Worm (Caenorhabditis elegans) whole organism, late embryonic: ENCODE measurements around the gene syx-16.

Experiments used
- C38D4.7 ChIP-seq: fragments of 200-800 bp; sonication (Bioruptor generic); optimal IDR thresholded peaks from 2 replicates; lab custom pipeline; 2018; ENCODE audit warnings: mild to moderate bottlenecking, missing genetic modification characterization, moderate library complexity, missing compliant biosample characterization
- F13H6.1 ChIP-seq: sonication (generic microtip); optimal IDR thresholded peaks from 2 replicates; lab custom pipeline; 2016; ENCODE audit warnings: missing genetic modification characterization, missing compliant biosample characterization
- K02D7.2 ChIP-seq: sonication (generic microtip); optimal IDR thresholded peaks from 2 replicates; lab custom pipeline; 2017; ENCODE audit warnings: mild to moderate bottlenecking, missing genetic modification characterization, missing compliant biosample characterization
- K09A11.1 ChIP-seq: sonication (generic microtip); optimal IDR thresholded peaks from 2 replicates; lab custom pipeline; 2017; ENCODE audit warnings: antibody characterized with exemption, mild to moderate bottlenecking, missing genetic modification characterization, missing compliant biosample characterization; ENCODE audit not compliant: insufficient read depth
- T23F11.4 ChIP-seq: fragments of 200-800 bp; sonication (Bioruptor generic); optimal IDR thresholded peaks from 2 replicates; lab custom pipeline; 2018; ENCODE audit warnings: mild to moderate bottlenecking, missing genetic modification characterization, missing compliant biosample characterization
- ahr-1 ChIP-seq: sonication (generic microtip); optimal IDR thresholded peaks from 2 replicates; lab custom pipeline; 2016; ENCODE audit warnings: missing genetic modification characterization, missing compliant biosample characterization
- ceh-14 ChIP-seq: sonication (generic microtip); optimal IDR thresholded peaks from 2 replicates; lab custom pipeline; 2016; ENCODE audit warnings: missing genotype, missing genetic modification characterization, missing compliant biosample characterization
- ceh-18 ChIP-seq: sonication (generic microtip); optimal IDR thresholded peaks from 2 replicates; lab custom pipeline; 2016; ENCODE audit warnings: missing genetic modification characterization, missing compliant biosample characterization
- ceh-19 ChIP-seq: fragments of 200-800 bp; sonication (Bioruptor generic); optimal IDR thresholded peaks from 2 replicates; lab custom pipeline; 2018; ENCODE audit warnings: mild to moderate bottlenecking, missing genetic modification characterization, missing compliant biosample characterization
- ceh-2 ChIP-seq: sonication (generic microtip); optimal IDR thresholded peaks from 2 replicates; lab custom pipeline; 2016; ENCODE audit warnings: missing genotype, missing genetic modification characterization, missing compliant biosample characterization
- ceh-24 ChIP-seq: sonication (generic microtip); optimal IDR thresholded peaks from 2 replicates; lab custom pipeline; 2016; ENCODE audit warnings: mild to moderate bottlenecking, missing genetic modification characterization, missing compliant biosample characterization
- ceh-30 ChIP-seq: fragments of 150-350 bp; optimal IDR thresholded peaks from 2 replicates; lab custom pipeline; 2014; ENCODE audit warnings: missing biosample characterization, missing genetic modification characterization
- ceh-34 ChIP-seq: sonication (generic microtip); optimal IDR thresholded peaks from 2 replicates; lab custom pipeline; 2016; ENCODE audit warnings: mild to moderate bottlenecking, missing genetic modification characterization, missing compliant biosample characterization
- ceh-48 ChIP-seq: sonication (generic microtip); optimal IDR thresholded peaks from 2 replicates; lab custom pipeline; 2016; ENCODE audit warnings: missing genetic modification characterization, inconsistent platforms, missing compliant biosample characterization
- ceh-9 ChIP-seq: sonication (generic microtip); optimal IDR thresholded peaks from 2 replicates; lab custom pipeline; 2016; ENCODE audit warnings: mild to moderate bottlenecking, missing genetic modification characterization, inconsistent platforms, missing compliant biosample characterization
- che-1 ChIP-seq: sonication (generic microtip); optimal IDR thresholded peaks from 2 replicates; lab custom pipeline; 2016; ENCODE audit warnings: mild to moderate bottlenecking, missing genetic modification characterization, missing compliant biosample characterization
- dve-1 ChIP-seq: sonication (generic microtip); optimal IDR thresholded peaks from 2 replicates; lab custom pipeline; 2017; ENCODE audit warnings: antibody characterized with exemption, mild to moderate bottlenecking, missing genetic modification characterization, missing compliant biosample characterization
- elt-2 ChIP-seq: sonication (generic microtip); optimal IDR thresholded peaks from 2 replicates; lab custom pipeline; 2016; ENCODE audit warnings: missing genetic modification reagents, missing genetic modification characterization, missing compliant biosample characterization
- elt-4 ChIP-seq: sonication (generic microtip); optimal IDR thresholded peaks from 2 replicates; lab custom pipeline; 2016; ENCODE audit warnings: missing genetic modification characterization, missing compliant biosample characterization
- eyg-1 ChIP-seq: sonication (generic microtip); optimal IDR thresholded peaks from 2 replicates; lab custom pipeline; 2016; ENCODE audit warnings: missing genotype, missing genetic modification characterization, missing compliant biosample characterization
- fkh-10 ChIP-seq: fragments of 150-350 bp; optimal IDR thresholded peaks from 2 replicates; lab custom pipeline; 2014; ENCODE audit warnings: missing biosample characterization, missing genetic modification reagents, missing genetic modification characterization
- hlh-15 ChIP-seq: sonication (generic microtip); optimal IDR thresholded peaks from 2 replicates; lab custom pipeline; 2016; ENCODE audit warnings: missing genetic modification characterization, missing compliant biosample characterization
- hlh-6 ChIP-seq: sonication (generic microtip); optimal IDR thresholded peaks from 2 replicates; lab custom pipeline; 2016; ENCODE audit warnings: missing genotype, missing genetic modification characterization, missing compliant biosample characterization
- hlh-8 ChIP-seq: sonication (generic microtip); optimal IDR thresholded peaks from 2 replicates; lab custom pipeline; 2016; ENCODE audit warnings: missing genotype, missing genetic modification characterization, missing compliant biosample characterization
- lin-11 ChIP-seq: fragments of 200-800 bp; sonication (Bioruptor generic); optimal IDR thresholded peaks from 2 replicates; lab custom pipeline; 2018; ENCODE audit warnings: mild to moderate bottlenecking, missing genetic modification characterization, missing compliant biosample characterization
- madf-2 ChIP-seq: sonication (generic microtip); optimal IDR thresholded peaks from 2 replicates; lab custom pipeline; 2017; ENCODE audit warnings: missing genetic modification characterization, missing compliant biosample characterization
- nfya-1 ChIP-seq: sonication (generic microtip); optimal IDR thresholded peaks from 2 replicates; lab custom pipeline; 2017; ENCODE audit warnings: missing genetic modification characterization, mild to moderate bottlenecking, missing compliant biosample characterization, antibody characterized with exemption, moderate library complexity
- odd-2 ChIP-seq: sonication (generic microtip); optimal IDR thresholded peaks from 2 replicates; lab custom pipeline; 2017; ENCODE audit warnings: antibody characterized with exemption, mild to moderate bottlenecking, missing genetic modification characterization, missing compliant biosample characterization
- pat-9 ChIP-seq: fragments of 200-800 bp; sonication (Bioruptor generic); optimal IDR thresholded peaks from 2 replicates; lab custom pipeline; 2018; ENCODE audit warnings: mild to moderate bottlenecking, missing genetic modification characterization, moderate library complexity, missing compliant biosample characterization
- pqm-1 ChIP-seq: sonication (generic microtip); optimal IDR thresholded peaks from 2 replicates; lab custom pipeline; 2016; ENCODE audit warnings: missing genetic modification characterization, missing compliant biosample characterization
- pros-1 ChIP-seq: fragments of 150-350 bp; optimal IDR thresholded peaks from 2 replicates; lab custom pipeline; 2014; ENCODE audit warnings: missing biosample characterization, missing genetic modification reagents, missing genetic modification characterization
- sdc-2 ChIP-seq: sonication (generic microtip); optimal IDR thresholded peaks from 2 replicates; lab custom pipeline; 2016; ENCODE audit warnings: missing genotype, missing genetic modification characterization, missing compliant biosample characterization
- sox-2 ChIP-seq: fragments of 200-800 bp; sonication (Bioruptor generic); IDR thresholded peaks from 2 replicates; pipeline ENCODE4 v1.3.6; 2022; ENCODE audit warnings: missing genetic modification reagents, missing genetic modification characterization, missing compliant biosample characterization
- syd-9 ChIP-seq: sonication (generic microtip); optimal IDR thresholded peaks from 2 replicates; lab custom pipeline; 2016; ENCODE audit warnings: mild to moderate bottlenecking, missing genetic modification characterization, moderate library complexity, missing compliant biosample characterization
- tbx-2 ChIP-seq: sonication (generic microtip); optimal IDR thresholded peaks from 2 replicates; lab custom pipeline; 2016; ENCODE audit warnings: missing genetic modification characterization, missing compliant biosample characterization
- tbx-7 ChIP-seq: sonication (generic microtip); optimal IDR thresholded peaks from 2 replicates; lab custom pipeline; 2016; ENCODE audit warnings: missing genotype, missing genetic modification characterization, missing compliant biosample characterization
- unc-42 ChIP-seq: sonication (generic microtip); optimal IDR thresholded peaks from 2 replicates; lab custom pipeline; 2016; ENCODE audit warnings: missing genotype, missing genetic modification characterization, missing compliant biosample characterization
- unc-86 ChIP-seq: sonication (generic microtip); optimal IDR thresholded peaks from 2 replicates; lab custom pipeline; 2016; ENCODE audit warnings: missing genetic modification characterization, missing compliant biosample characterization
- zip-5 ChIP-seq: sonication (generic microtip); optimal IDR thresholded peaks from 2 replicates; lab custom pipeline; 2016; ENCODE audit warnings: missing genetic modification characterization, missing compliant biosample characterization

syx-16 gene

DNA sequence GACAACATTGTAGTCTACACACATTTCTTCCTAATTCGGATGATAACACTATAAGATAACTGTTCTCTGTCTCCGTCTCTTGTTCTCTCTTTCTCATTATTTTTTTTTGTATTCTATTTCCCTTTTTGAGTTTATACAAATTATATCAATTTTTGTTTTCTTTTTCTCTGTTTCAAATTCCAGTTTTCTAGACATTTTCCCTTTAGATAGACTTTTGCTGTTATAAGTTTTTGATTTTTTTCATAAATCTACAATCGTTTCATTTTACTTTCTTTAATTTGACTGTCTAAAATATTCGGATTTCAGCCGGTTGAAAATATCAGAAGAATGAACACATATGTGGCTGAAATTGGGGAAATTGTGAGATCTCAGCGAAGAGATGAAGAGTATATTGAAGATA is 27.2 kb upstream of the syx-16 start, which contains the start of gene prx-10:
Gene prx-10, plus strand, starts transcription at position 301 of the 400 bp plus-strand sequence.
- TF ChIP-seq T23F11.4 (GFP tag; lab: Kevin White, UChicago) (no peak), hlh-6 (tag; lab: Kevin White, UChicago) (no peak), K02D7.2 (no peak), C38D4.7 (GFP tag; lab: Kevin White, UChicago) (no peak), K09A11.1 (tag; lab: Kevin White, UChicago) (no peak), sdc-2 (tag; lab: Kevin White, UChicago) (no peak), che-1 (tag; lab: Kevin White, UChicago) (no peak)

DNA sequence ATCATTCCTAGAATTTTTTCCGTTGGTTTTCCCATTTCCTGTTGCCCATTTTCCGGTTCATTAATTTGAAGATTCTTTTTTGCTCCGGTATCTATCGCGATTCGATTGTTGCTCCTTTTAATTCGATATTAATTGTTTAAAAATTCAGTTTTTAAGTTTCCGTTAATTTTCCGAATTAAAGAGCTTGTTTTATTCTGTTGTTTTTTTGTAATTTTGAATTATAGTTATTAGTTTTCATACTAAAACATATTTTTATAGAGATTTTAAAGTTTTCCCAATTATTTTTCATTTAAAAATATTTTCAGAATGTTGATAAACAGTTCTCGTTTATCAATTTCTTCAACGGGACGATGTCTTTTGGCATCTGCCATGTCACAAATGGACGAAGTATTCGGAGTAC is 25.4 kb upstream of the syx-16 start, which contains the start of gene mrps-26:
Gene mrps-26, plus strand, starts transcription at position 301 of the 400 bp plus-strand sequence.
- TF ChIP-seq hlh-8 (no peak), C38D4.7 (GFP tag; lab: Kevin White, UChicago) (no peak), zip-5 (no peak), unc-86 (tag; lab: Kevin White, UChicago) (no peak), che-1 (tag; lab: Kevin White, UChicago) (no peak), K09A11.1 (tag; lab: Kevin White, UChicago) (no peak)

DNA sequence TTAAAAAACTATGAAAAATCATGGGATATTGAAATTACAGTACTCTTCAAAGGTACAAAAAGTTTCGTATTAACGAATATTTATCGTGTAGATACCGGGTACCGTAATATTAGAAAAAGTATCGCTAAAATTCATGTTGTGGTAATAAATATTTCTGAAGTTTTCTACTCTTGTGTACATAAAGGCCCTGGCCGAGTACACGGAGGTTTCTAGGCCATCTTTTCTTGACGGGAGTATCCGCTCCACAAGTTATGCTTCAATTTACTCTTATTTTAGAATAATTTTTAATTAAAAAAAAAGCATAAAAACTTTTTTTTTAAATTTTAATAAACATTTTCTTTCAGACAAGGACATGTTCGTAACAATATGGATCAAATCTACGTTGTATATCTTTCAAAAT is 24.2 kb upstream of the syx-16 start:
- TF ChIP-seq ceh-30 (tag; lab: Kevin White, UChicago) (no peak), F13H6.1 (no peak), unc-42 (no peak), pat-9 (tag; lab: Kevin White, UChicago) (no peak), odd-2 (no peak)

DNA sequence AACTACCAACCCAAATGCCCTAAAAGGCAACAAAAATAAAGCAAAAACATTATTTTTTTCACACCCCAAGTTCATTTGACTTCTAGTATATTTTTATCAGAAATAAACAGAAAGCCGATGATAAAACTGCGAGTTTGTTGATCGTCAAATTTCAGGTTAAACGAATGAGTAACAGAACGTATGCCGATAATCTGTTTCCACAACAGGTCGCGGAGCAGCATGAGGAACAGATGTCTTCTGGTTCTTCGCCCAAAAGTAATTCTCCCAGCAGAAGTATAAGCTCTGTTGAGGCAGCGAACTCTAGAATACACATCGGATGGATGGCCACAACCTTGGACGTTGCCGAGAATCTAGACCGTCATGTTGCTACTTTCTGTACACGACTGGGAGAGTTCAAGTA is 21.5 kb upstream of the syx-16 start, which contains the start of gene prmt-5:
Gene prmt-5, plus strand, starts transcription at position 141 of the 400 bp plus-strand sequence.
- no peak for TF ChIP-seq tbx-7 (tag; lab: Kevin White, UChicago)
- TF ChIP-seq ahr-1, result no peak
- TF ChIP-seq madf-2, result no peak
- TF ChIP-seq ceh-18 (tag; lab: Kevin White, UChicago), result no peak
- no peak for TF ChIP-seq hlh-15 (tag; lab: Kevin White, UChicago)
- no peak for TF ChIP-seq K09A11.1 (tag; lab: Kevin White, UChicago)
- TF ChIP-seq elt-4 (tag; lab: Kevin White, UChicago), result no peak
- no peak for TF ChIP-seq pqm-1 (tag; lab: Kevin White, UChicago)
- no peak for TF ChIP-seq ceh-48 (tag; lab: Kevin White, UChicago)
- no peak for TF ChIP-seq ceh-9
- no peak for TF ChIP-seq ceh-24 (tag; lab: Kevin White, UChicago)
- TF ChIP-seq K02D7.2, result no peak
- no peak for TF ChIP-seq sox-2 (GFP tag; lab: Robert Waterston, UW)
- no peak for TF ChIP-seq pros-1 (tag; lab: Kevin White, UChicago)

DNA sequence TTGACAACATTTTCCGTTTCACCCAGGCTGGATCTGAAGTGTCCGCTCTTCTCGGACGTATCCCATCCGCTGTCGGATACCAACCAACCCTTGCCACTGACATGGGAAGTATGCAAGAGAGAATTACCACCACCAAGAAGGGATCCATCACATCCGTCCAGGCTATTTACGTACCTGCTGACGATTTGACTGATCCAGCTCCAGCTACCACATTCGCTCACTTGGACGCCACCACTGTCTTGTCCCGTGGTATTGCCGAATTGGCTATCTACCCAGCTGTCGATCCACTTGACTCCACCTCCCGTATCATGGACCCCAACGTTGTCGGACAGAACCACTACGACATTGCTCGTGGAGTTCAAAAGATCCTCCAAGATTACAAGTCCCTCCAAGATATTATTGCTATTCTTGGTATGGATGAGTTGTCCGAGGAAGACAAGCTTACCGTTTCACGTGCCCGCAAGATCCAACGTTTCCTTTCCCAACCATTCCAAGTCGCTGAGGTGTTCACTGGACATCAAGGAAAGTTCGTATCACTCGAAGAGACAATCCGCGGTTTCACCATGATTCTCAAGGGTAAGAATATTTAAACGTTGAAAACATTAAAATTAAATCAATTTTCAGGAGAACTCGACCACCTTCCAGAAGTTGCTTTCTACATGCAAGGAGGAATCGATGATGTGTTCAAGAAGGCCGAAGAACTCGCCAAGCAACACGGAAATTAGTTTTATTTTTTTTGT is 20.8 kb upstream of the syx-16 start:
- TF ChIP-seq nfya-1 (no peak), lin-11 (tag; lab: Kevin White, UChicago) (no peak), dve-1 (tag; lab: Kevin White, UChicago) (no peak), sox-2 (GFP tag; lab: Robert Waterston, UW) (no peak), ceh-14 (no peak), ceh-2 (tag; lab: Kevin White, UChicago) (no peak), fkh-10 (GFP tag; lab: Kevin White, UChicago) (no peak), ceh-34 (tag; lab: Kevin White, UChicago) (no peak), syd-9 (tag; lab: Kevin White, UChicago) (no peak), pqm-1 (tag; lab: Kevin White, UChicago) (no peak), elt-2 (no peak), zip-5 (no peak), ceh-19 (GFP tag; lab: Kevin White, UChicago) (no peak), ceh-18 (tag; lab: Kevin White, UChicago) (no peak), sdc-2 (tag; lab: Kevin White, UChicago) (no peak), eyg-1 (tag; lab: Kevin White, UChicago) (no peak), tbx-2 (tag; lab: Kevin White, UChicago) (no peak)
- TF ChIP-seq, all 69 proteins: peak for 0
